Worm (Caenorhabditis elegans): ENCODE data around the gene aptf-3.

The aptf-3 gene

DNA sequence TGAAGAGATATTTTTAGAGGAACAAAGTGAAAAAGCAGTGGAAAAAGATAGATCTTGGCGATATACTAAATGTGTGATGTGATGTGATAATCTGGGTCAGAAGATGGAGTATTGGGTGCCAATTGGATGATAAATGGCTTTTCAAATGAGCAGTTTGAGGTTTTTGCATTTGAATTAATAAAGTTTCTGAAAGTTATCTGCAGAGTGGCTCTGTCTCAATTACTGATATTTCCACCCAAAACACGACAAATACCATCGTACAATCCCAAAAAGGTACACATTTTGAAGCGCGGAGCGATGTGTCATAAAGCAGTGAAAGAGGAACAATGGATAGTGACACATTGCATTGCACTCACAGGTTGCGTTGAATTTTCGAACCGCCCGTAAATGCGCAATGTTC lies 45.6 kb downstream of the aptf-3 start:
- no peak for TF ChIP-seq klf-2 (GFP tag; conservative IDR thresholded peaks at IDR 0.05)
- TF ChIP-seq tab-1 (GFP tag; IDR thresholded peaks at IDR 0.05): no peak
- 0 out of 2 replicates have a peak, but pooled peaks have one; percentile 20 for TF ChIP-seq ztf-23 (GFP tag; IDR thresholded peaks at IDR 0.05)
- TF ChIP-seq cog-1 (tag; optimal IDR thresholded peaks at IDR 0.05): no peak

ce11 chrII:8640503-8640902 lies 46.5 kb downstream of the aptf-3 start:
- TF ChIP-seq ztf-23 (GFP tag; IDR thresholded peaks at IDR 0.05) (no peak), T22C8.4 (GFP tag; IDR thresholded peaks at IDR 0.05) (no peak), ref-1 (GFP tag; conservative IDR thresholded peaks at IDR 0.05) (no peak), tab-1 (GFP tag; IDR thresholded peaks at IDR 0.05) (no peak), ztf-29 (GFP tag; IDR thresholded peaks at IDR 0.05) (no peak), cog-1 (tag; optimal IDR thresholded peaks at IDR 0.05) (no peak), klf-2 (GFP tag; conservative IDR thresholded peaks at IDR 0.05) (no peak), flt-1 (GFP tag; IDR thresholded peaks at IDR 0.05) (no peak), med-1 (GFP tag; optimal IDR thresholded peaks at IDR 0.05; ENCODE audit: insufficient read depth) (no peak)

DNA sequence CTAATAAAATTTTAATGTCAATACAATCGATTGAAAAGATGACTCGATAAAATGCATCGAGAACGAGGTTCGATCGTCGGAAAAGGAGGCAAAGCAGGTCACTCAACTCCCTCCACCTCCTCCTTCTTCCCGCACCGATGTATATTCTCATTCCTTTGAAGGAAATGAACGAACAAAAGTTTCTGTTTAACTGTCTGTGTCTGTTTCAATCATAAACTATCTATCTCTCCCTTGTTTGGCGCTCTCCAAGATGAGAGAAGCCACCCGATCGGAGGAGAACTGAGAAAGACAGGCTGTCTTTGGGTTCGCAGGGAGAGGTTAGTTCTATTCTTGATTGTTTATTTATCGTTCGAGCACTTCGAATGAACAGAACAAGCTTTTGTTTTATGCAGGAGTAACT lies 47.1 kb downstream of the aptf-3 start, which contains the start of gene D2085.7:
TSS of gene D2085.7 (plus strand) at position 251 of the 400 bp plus-strand sequence.
- TF ChIP-seq tab-1 (GFP tag; IDR thresholded peaks at IDR 0.05) (no peak), T22C8.4 (GFP tag; IDR thresholded peaks at IDR 0.05) (no peak), klf-2 (GFP tag; conservative IDR thresholded peaks at IDR 0.05) (no peak), med-1 (GFP tag; optimal IDR thresholded peaks at IDR 0.05; ENCODE audit: insufficient read depth) (no peak), cog-1 (tag; optimal IDR thresholded peaks at IDR 0.05) (no peak), ref-1 (GFP tag; conservative IDR thresholded peaks at IDR 0.05) (no peak), ztf-29 (GFP tag; IDR thresholded peaks at IDR 0.05) (no peak), flt-1 (GFP tag; IDR thresholded peaks at IDR 0.05) (no peak), ztf-23 (GFP tag; IDR thresholded peaks at IDR 0.05) (no peak)

DNA sequence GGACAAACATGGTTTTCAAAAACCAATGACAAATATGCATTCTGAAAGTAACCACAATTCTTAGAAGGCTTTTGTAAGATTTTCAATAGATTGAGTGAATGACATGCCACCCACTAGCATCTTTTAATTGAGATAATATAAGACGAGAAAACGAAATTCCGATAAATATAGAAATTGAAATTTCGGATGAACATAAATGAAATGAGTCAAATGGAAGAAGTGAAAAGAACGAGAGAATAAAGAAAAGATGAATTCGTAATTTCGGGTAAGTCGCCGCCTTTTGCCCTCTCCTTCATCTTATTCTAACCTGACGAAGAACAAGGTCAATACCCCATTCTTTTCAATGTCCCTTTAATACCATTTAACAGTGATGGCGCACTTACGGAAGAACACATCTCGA lies 48.4 kb downstream of the aptf-3 start:
- TF ChIP-seq T22C8.4 (GFP tag; IDR thresholded peaks at IDR 0.05) (no peak), med-1 (GFP tag; optimal IDR thresholded peaks at IDR 0.05; ENCODE audit: insufficient read depth) (no peak)

DNA sequence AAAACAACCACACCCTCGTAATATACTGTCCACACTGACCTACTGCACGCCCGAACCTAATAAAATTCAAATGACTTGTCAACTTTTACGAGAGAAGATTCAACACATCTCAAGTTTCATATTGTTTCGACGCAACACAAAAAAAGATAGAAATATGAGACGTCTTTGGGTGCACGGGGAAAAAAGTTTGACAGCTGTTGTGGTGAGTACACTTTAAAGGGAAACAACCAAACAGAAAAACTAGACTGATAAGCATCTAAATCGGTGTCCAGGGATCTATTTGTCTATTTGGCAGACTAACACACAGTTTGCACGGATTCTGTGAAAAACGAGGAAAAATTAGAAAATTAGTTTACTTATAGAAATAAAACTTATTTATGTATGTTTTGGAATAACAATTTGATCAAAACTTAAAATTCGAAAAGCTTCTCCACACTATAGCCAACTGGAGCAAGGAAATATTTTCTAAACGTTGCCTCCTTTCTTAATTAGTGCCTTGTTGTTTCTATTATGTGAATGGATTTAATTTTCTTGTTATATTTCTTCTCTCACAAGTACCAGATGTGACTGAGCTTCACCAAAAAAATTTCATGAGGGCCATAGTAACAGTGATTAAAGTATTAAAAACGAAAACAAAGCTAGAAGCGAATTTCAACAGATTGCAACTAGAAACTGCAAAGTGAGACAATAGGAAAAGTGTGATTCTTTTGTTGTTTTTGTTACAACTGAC lies 49.8 kb downstream of the aptf-3 start:
- TF ChIP-seq med-1 (GFP tag; optimal IDR thresholded peaks at IDR 0.05; ENCODE audit: insufficient read depth): no peak
- no peak for TF ChIP-seq klf-2 (GFP tag; conservative IDR thresholded peaks at IDR 0.05)
- TF ChIP-seq ztf-23 (GFP tag; IDR thresholded peaks at IDR 0.05): no peak
- TF ChIP-seq flt-1 (GFP tag; IDR thresholded peaks at IDR 0.05): no peak
- TF ChIP-seq T22C8.4 (GFP tag; IDR thresholded peaks at IDR 0.05): no peak
- TF ChIP-seq tab-1 (GFP tag; IDR thresholded peaks at IDR 0.05): no peak
- TF ChIP-seq ztf-29 (GFP tag; IDR thresholded peaks at IDR 0.05): no peak
- no peak for TF ChIP-seq cog-1 (tag; optimal IDR thresholded peaks at IDR 0.05)
- TF ChIP-seq ref-1 (GFP tag; conservative IDR thresholded peaks at IDR 0.05): no peak

Data from whole organism, midembryonic.